In genomic region chr2L:22169044-22169515, dm6 we compare ENCODE assay signal across 1 fruit fly cellular context.
TF ChIP-seq lines count a peak whose summit lies in the region.

Gene Clamp (minus strand): TSS chr2L:22169143.

TF ChIP-seq in whole organism, embryonic, 481 proteins besides CTCF, POLR2A, EP300 and RAD21 (continued from another document):
- TF ChIP-seq CG42726 (GFP tag; IDR thresholded peaks at IDR 0.05; lab: Robert Waterston, UW; ENCODE audit: partially characterized antibody) (no peak), Atf-2 (GFP tag; optimal IDR thresholded peaks at IDR 0.05; lab: Kevin White, UChicago) (no peak), CG4707 (GFP tag; optimal IDR thresholded peaks at IDR 0.05; lab: Kevin White, UChicago) (no peak), ara (GFP tag; IDR thresholded peaks at IDR 0.05; lab: Robert Waterston, UW) (no peak), ham (GFP tag; IDR thresholded peaks at IDR 0.05; lab: Robert Waterston, UW) (no peak), Eip74EF (GFP tag; optimal IDR thresholded peaks at IDR 0.05; lab: Kevin White, UChicago) (peak in 1 of 2 experiments; percentile 23), prd (optimal IDR thresholded peaks at IDR 0.05; lab: Kevin White, UChicago) (no peak), prd (GFP tag; IDR thresholded peaks at IDR 0.05; lab: Robert Waterston, UW) (peak; percentile 19; the same call in 1 of the 3 replicates), ab (GFP tag; optimal IDR thresholded peaks at IDR 0.05; lab: Kevin White, UChicago) (no peak), psq (GFP tag; optimal IDR thresholded peaks at IDR 0.05; lab: Kevin White, UChicago) (no peak), Hsf (GFP tag; optimal IDR thresholded peaks at IDR 0.05; lab: Kevin White, UChicago) (no peak), Hr78 (GFP tag; optimal IDR thresholded peaks at IDR 0.05; lab: Kevin White, UChicago) (peak in 1 of 2 experiments; percentile 48), Ets65A (GFP tag; lab: Kevin White, UChicago) (peak; percentile 67), Ada2b (GFP tag; IDR thresholded peaks at IDR 0.05; lab: Robert Waterston, UW) (no peak), CG6813 (GFP tag; optimal IDR thresholded peaks at IDR 0.05; lab: Kevin White, UChicago) (no peak), CG2120 (GFP tag; optimal IDR thresholded peaks at IDR 0.05; lab: Kevin White, UChicago) (peak; percentile 1), trem (tag; optimal IDR thresholded peaks at IDR 0.05; lab: Kevin White, UChicago) (peak; percentile 58), bowl (GFP tag; IDR thresholded peaks at IDR 0.05; lab: Robert Waterston, UW) (no peak), CG31365 (tag; optimal IDR thresholded peaks at IDR 0.05; lab: Kevin White, UChicago) (no peak), Myb (GFP tag; optimal IDR thresholded peaks at IDR 0.05; lab: Kevin White, UChicago) (peak; percentile 24), CG16813 (GFP tag; IDR thresholded peaks at IDR 0.05; lab: Robert Waterston, UW; ENCODE audit: partially characterized antibody) (no peak), pita (GFP tag; optimal IDR thresholded peaks at IDR 0.05; lab: Kevin White, UChicago) (no peak), sim (GFP tag; IDR thresholded peaks at IDR 0.05; lab: Robert Waterston, UW) (no peak), stwl (tag; optimal IDR thresholded peaks at IDR 0.05; lab: Kevin White, UChicago) (peak; percentile 49), Sox102F (GFP tag; optimal IDR thresholded peaks at IDR 0.05; lab: Kevin White, UChicago) (no peak), ewg (GFP tag; optimal IDR thresholded peaks at IDR 0.05; lab: Kevin White, UChicago) (no peak), CG17802 (tag; optimal IDR thresholded peaks at IDR 0.05; lab: Kevin White, UChicago) (peak; percentile 96), CG14014 (GFP tag; IDR thresholded peaks at IDR 0.05; lab: Robert Waterston, UW) (no peak), CG9727 (GFP tag; optimal IDR thresholded peaks at IDR 0.05; lab: Kevin White, UChicago) (no peak), trh (GFP tag; optimal IDR thresholded peaks at IDR 0.05; lab: Kevin White, UChicago) (no peak), shn (GFP tag; optimal IDR thresholded peaks at IDR 0.05; lab: Kevin White, UChicago) (no peak), zfh2 (GFP tag; optimal IDR thresholded peaks at IDR 0.05; lab: Kevin White, UChicago) (no peak), CoRest (tag; optimal IDR thresholded peaks at IDR 0.05; lab: Kevin White, UChicago) (peak; percentile 23), danr (GFP tag; IDR thresholded peaks at IDR 0.05; lab: Robert Waterston, UW) (no peak), Fer3 (tag; optimal IDR thresholded peaks at IDR 0.05; lab: Kevin White, UChicago) (no peak), CG34422 (GFP tag; IDR thresholded peaks at IDR 0.05; lab: Robert Waterston, UW) (no peak), CG8478 (optimal IDR thresholded peaks at IDR 0.05; lab: Kevin White, UChicago) (no peak), CG8388 (GFP tag; optimal IDR thresholded peaks at IDR 0.05; lab: Kevin White, UChicago) (no peak), CG6689 (GFP tag; IDR thresholded peaks at IDR 0.05; lab: Robert Waterston, UW) (no peak), HmgZ (tag; optimal IDR thresholded peaks at IDR 0.05; lab: Kevin White, UChicago) (peak; percentile 37), Side (GFP tag; optimal IDR thresholded peaks at IDR 0.05; lab: Kevin White, UChicago) (no peak), CG3995 (GFP tag; optimal IDR thresholded peaks at IDR 0.05; lab: Kevin White, UChicago) (peak; percentile 23), CG17186 (GFP tag; optimal IDR thresholded peaks at IDR 0.05; lab: Kevin White, UChicago) (no peak), CG10321 (GFP tag; IDR thresholded peaks at IDR 0.05; lab: Robert Waterston, UW) (peak; percentile 90), CG30020 (tag; optimal IDR thresholded peaks at IDR 0.05; lab: Kevin White, UChicago) (peak; percentile 99), CG13894 (tag; optimal IDR thresholded peaks at IDR 0.05; lab: Kevin White, UChicago) (peak; percentile 40), BEAF-32 (GFP tag; optimal IDR thresholded peaks at IDR 0.05; lab: Kevin White, UChicago) (peak; percentile 40), gfzf (GFP tag; optimal IDR thresholded peaks at IDR 0.05; lab: Kevin White, UChicago) (peak; percentile 84), E2f2 (GFP tag; IDR thresholded peaks at IDR 0.05; lab: Robert Waterston, UW) (no peak), nau (GFP tag; optimal IDR thresholded peaks at IDR 0.05; lab: Kevin White, UChicago) (no peak), fd3F (GFP tag; optimal IDR thresholded peaks at IDR 0.05; lab: Kevin White, UChicago) (no peak), YL-1 (GFP tag; optimal IDR thresholded peaks at IDR 0.05; lab: Kevin White, UChicago) (no peak), dm (GFP tag; optimal IDR thresholded peaks at IDR 0.05; lab: Kevin White, UChicago) (no peak), CG33557 (GFP tag; optimal IDR thresholded peaks at IDR 0.05; lab: Kevin White, UChicago) (no peak), knrl (GFP tag; IDR thresholded peaks at IDR 0.05; lab: Robert Waterston, UW; ENCODE audit: partially characterized antibody) (no peak; the same call in 2 of the 3 replicates), crp (GFP tag; optimal IDR thresholded peaks at IDR 0.05; lab: Kevin White, UChicago) (peak in 1 of 2 experiments; percentile 41), Mrtf (GFP tag; IDR thresholded peaks at IDR 0.05; lab: Robert Waterston, UW) (no peak), tup (GFP tag; optimal IDR thresholded peaks at IDR 0.05; lab: Kevin White, UChicago) (no peak), CG14050 (GFP tag; IDR thresholded peaks at IDR 0.05; lab: Robert Waterston, UW) (no peak), Camta (GFP tag; optimal IDR thresholded peaks at IDR 0.05; lab: Kevin White, UChicago) (no peak), CG7928 (GFP tag; optimal IDR thresholded peaks at IDR 0.05; lab: Kevin White, UChicago) (no peak), cato (GFP tag; optimal IDR thresholded peaks at IDR 0.05; lab: Kevin White, UChicago; ENCODE audit: borderline replicate concordance) (no peak), lilli (GFP tag; optimal IDR thresholded peaks at IDR 0.05; lab: Kevin White, UChicago) (no peak), CG11456 (GFP tag; IDR thresholded peaks at IDR 0.05; lab: Robert Waterston, UW) (no peak), Pdp1 (GFP tag; optimal IDR thresholded peaks at IDR 0.05; lab: Kevin White, UChicago) (peak in 1 of 2 experiments; percentile 82), lbe (GFP tag; optimal IDR thresholded peaks at IDR 0.05; lab: Kevin White, UChicago) (no peak), Aef1 (GFP tag; IDR thresholded peaks at IDR 0.05; lab: Robert Waterston, UW) (no peak), CG7372 (GFP tag; IDR thresholded peaks at IDR 0.05; lab: Robert Waterston, UW) (no peak), CG1603 (tag; optimal IDR thresholded peaks at IDR 0.05; lab: Kevin White, UChicago) (peak; percentile 94), CG11560 (tag; IDR thresholded peaks at IDR 0.05; lab: Robert Waterston, UW) (no peak), hbn (GFP tag; IDR thresholded peaks at IDR 0.05; lab: Robert Waterston, UW; ENCODE audit: partially characterized antibody) (no peak), CG14710 (tag; optimal IDR thresholded peaks at IDR 0.05; lab: Kevin White, UChicago) (peak; percentile 62), Blimp-1 (GFP tag; optimal IDR thresholded peaks at IDR 0.05; lab: Kevin White, UChicago) (no peak), Ets97D (GFP tag; optimal IDR thresholded peaks at IDR 0.05; lab: Kevin White, UChicago) (peak; percentile 53), CG10366 (GFP tag; IDR thresholded peaks at IDR 0.05; lab: Robert Waterston, UW) (no peak), CG12219 (GFP tag; optimal IDR thresholded peaks at IDR 0.05; lab: Kevin White, UChicago) (no peak), onecut (GFP tag; IDR thresholded peaks at IDR 0.05; lab: Robert Waterston, UW) (no peak), Awh (GFP tag; IDR thresholded peaks at IDR 0.05; lab: Robert Waterston, UW) (no peak), Dfd (GFP tag; optimal IDR thresholded peaks at IDR 0.05; lab: Kevin White, UChicago) (peak in 1 of 2 experiments; percentile 61), dmrt11E (tag; optimal IDR thresholded peaks at IDR 0.05; lab: Kevin White, UChicago) (no peak), CG9797 (GFP tag; optimal IDR thresholded peaks at IDR 0.05; lab: Kevin White, UChicago) (peak; percentile 56), her (GFP tag; optimal IDR thresholded peaks at IDR 0.05; lab: Kevin White, UChicago) (no peak), insv (GFP tag; optimal IDR thresholded peaks at IDR 0.05; lab: Kevin White, UChicago) (no peak)
TF ChIP-seq in whole organism, embryonic: peak in this region for 63.
